Fruit fly (Drosophila melanogaster): ENCODE results near the gene CG12111.

Gene CG12111

DNA sequence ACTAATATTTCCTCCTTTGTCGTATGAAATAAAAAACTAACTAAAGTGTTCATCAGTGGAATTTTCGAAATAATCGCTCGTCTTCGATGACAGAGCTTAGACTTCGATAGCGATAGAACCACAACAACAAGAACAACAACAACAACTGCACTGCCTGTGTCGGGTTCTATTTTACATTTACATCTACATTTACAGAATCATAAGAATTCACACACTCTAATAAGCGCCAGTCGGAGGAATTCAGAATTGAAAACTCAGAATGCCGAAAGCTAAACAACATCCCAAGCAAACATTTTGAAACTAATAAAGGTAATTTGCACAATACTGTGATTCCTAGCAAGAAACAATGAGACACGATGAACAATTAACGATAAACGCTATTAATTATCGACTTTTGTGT, 16.4 kb downstream of the CG12111 start (continued):
- TF ChIP-seq twi (tag; optimal IDR thresholded peaks at IDR 0.05) (no peak), Pdp1 (GFP tag; optimal IDR thresholded peaks at IDR 0.05) (no peak), CG16813 (GFP tag; IDR thresholded peaks at IDR 0.05; ENCODE audit: partially characterized antibody) (peak; percentile 52), mirr (GFP tag; optimal IDR thresholded peaks at IDR 0.05) (no peak), aop (GFP tag; IDR thresholded peaks at IDR 0.05) (no peak), fru (optimal IDR thresholded peaks at IDR 0.05) (no peak), Lim3 (GFP tag; IDR thresholded peaks at IDR 0.05) (no peak), Usf (GFP tag; optimal IDR thresholded peaks at IDR 0.05) (no peak), crol (GFP tag; IDR thresholded peaks at IDR 0.05) (no peak), nerfin-2 (GFP tag; IDR thresholded peaks at IDR 0.05; ENCODE audit: partially characterized antibody) (peak; percentile 52; the same call in 1 of the 2 replicates), CG8359 (GFP tag; optimal IDR thresholded peaks at IDR 0.05; ENCODE audit: borderline replicate concordance) (no peak), TFAM (GFP tag; optimal IDR thresholded peaks at IDR 0.05) (no peak), bbx (GFP tag; IDR thresholded peaks at IDR 0.05; ENCODE audit: partially characterized antibody) (0 out of 2 replicates have a peak, but pooled peaks have one; percentile 37), CG5953 (GFP tag; IDR thresholded peaks at IDR 0.05) (no peak), stc (GFP tag; IDR thresholded peaks at IDR 0.05) (no peak), CG13424 (tag; optimal IDR thresholded peaks at IDR 0.05) (no peak), Jarid2 (GFP tag; optimal IDR thresholded peaks at IDR 0.05) (no peak), fd102C (GFP tag; optimal IDR thresholded peaks at IDR 0.05) (no peak), unpg (GFP tag; optimal IDR thresholded peaks at IDR 0.05) (no peak), al (GFP tag; IDR thresholded peaks at IDR 0.05) (no peak), sisA (GFP tag; IDR thresholded peaks at IDR 0.05) (no peak), gsb (GFP tag; IDR thresholded peaks at IDR 0.05) (no peak), CoRest (tag; optimal IDR thresholded peaks at IDR 0.05) (no peak), CG34422 (GFP tag; IDR thresholded peaks at IDR 0.05) (no peak), knrl (GFP tag; IDR thresholded peaks at IDR 0.05; ENCODE audit: partially characterized antibody) (no peak; the same call in 2 of the 3 replicates), tio (GFP tag; optimal IDR thresholded peaks at IDR 0.05) (no peak), BEAF-32 (GFP tag; optimal IDR thresholded peaks at IDR 0.05) (peak; percentile 20), Dp (GFP tag; optimal IDR thresholded peaks at IDR 0.05) (peak; percentile 48), wek (GFP tag; optimal IDR thresholded peaks at IDR 0.05) (no peak), insv (GFP tag; optimal IDR thresholded peaks at IDR 0.05) (no peak), unc-4 (GFP tag; IDR thresholded peaks at IDR 0.05; ENCODE audit: partially characterized antibody) (no peak), CG4424 (GFP tag; optimal IDR thresholded peaks at IDR 0.05) (no peak), inv (GFP tag; IDR thresholded peaks at IDR 0.05; ENCODE audit: partially characterized antibody) (peak; percentile 39), sens-2 (GFP tag; IDR thresholded peaks at IDR 0.05) (no peak), Neu2 (GFP tag; optimal IDR thresholded peaks at IDR 0.05; ENCODE audit: borderline replicate concordance) (no peak), B-H1 (GFP tag; IDR thresholded peaks at IDR 0.05) (no peak), CG11696 (GFP tag; IDR thresholded peaks at IDR 0.05) (no peak), CG17385 (GFP tag; optimal IDR thresholded peaks at IDR 0.05) (no peak), CG17361 (GFP tag; IDR thresholded peaks at IDR 0.05) (no peak), CG12769 (tag; optimal IDR thresholded peaks at IDR 0.05) (no peak), CG2712 (tag; optimal IDR thresholded peaks at IDR 0.05) (no peak), CG15073 (GFP tag; optimal IDR thresholded peaks at IDR 0.05) (no peak), sim (GFP tag; IDR thresholded peaks at IDR 0.05) (no peak), CG10209 (GFP tag; optimal IDR thresholded peaks at IDR 0.05) (no peak), Dll (GFP tag; IDR thresholded peaks at IDR 0.05; ENCODE audit: partially characterized antibody) (peak; percentile 40; the same call in 2 of the 4 replicates), Dbx (GFP tag; IDR thresholded peaks at IDR 0.05) (no peak), CG12219 (GFP tag; optimal IDR thresholded peaks at IDR 0.05) (no peak), Sin3A (optimal IDR thresholded peaks at IDR 0.05) (no peak), CG14860 (GFP tag; IDR thresholded peaks at IDR 0.05; ENCODE audit: partially characterized antibody) (peak; percentile 60; the same call in 2 of the 3 replicates), CrebB (tag; optimal IDR thresholded peaks at IDR 0.05) (no peak), CG4360 (GFP tag; IDR thresholded peaks at IDR 0.05) (peak; percentile 92)

All from whole organism, embryonic.